Worm (Caenorhabditis elegans): ENCODE data around the gene bcat-1.

The bcat-1 gene

DNA sequence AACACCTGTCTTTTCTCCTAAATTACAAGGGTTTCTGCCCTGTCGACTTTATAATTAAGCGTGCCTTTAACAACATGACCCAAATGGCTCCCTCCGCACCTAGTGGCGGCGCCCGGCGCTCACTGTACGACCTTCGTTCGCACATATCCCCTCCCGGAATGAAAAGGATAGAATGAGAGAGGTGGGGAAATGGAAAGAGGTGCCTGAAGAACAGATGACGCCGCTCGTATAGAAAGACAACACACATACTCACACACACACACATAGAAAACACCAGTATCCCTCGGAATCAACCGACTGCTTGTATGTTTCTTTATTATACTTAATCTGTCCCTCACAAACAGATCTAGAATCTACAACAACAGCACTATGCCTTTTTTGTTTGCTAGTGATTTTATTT lies 32.6 kb downstream of the bcat-1 start:
- no peak for TF ChIP-seq fkh-2 (tag; optimal IDR thresholded peaks at IDR 0.05)
- TF ChIP-seq lsy-12 (tag; optimal IDR thresholded peaks at IDR 0.05): no peak
- peak; percentile 1 for TF ChIP-seq hmg-11 (tag; optimal IDR thresholded peaks at IDR 0.05)
- TF ChIP-seq nhr-25 (tag; optimal IDR thresholded peaks at IDR 0.05): no peak
- TF ChIP-seq nhr-28 (tag; optimal IDR thresholded peaks at IDR 0.05): no peak
- peak; percentile 35 for TF ChIP-seq nhr-23 (tag; optimal IDR thresholded peaks at IDR 0.05)
- TF ChIP-seq nfya-1 (tag; optimal IDR thresholded peaks at IDR 0.05; ENCODE audit: insufficient read depth): no peak
- TF ChIP-seq elt-3 (tag; optimal IDR thresholded peaks at IDR 0.05): no peak
- TF ChIP-seq tbx-2 (tag; optimal IDR thresholded peaks at IDR 0.05): no peak
- no peak for TF ChIP-seq unc-62 (GFP tag; optimal IDR thresholded peaks at IDR 0.05)
- TF ChIP-seq ama-1 (optimal IDR thresholded peaks at IDR 0.05): no peak
- TF ChIP-seq lin-15B (tag; optimal IDR thresholded peaks at IDR 0.05): no peak

DNA sequence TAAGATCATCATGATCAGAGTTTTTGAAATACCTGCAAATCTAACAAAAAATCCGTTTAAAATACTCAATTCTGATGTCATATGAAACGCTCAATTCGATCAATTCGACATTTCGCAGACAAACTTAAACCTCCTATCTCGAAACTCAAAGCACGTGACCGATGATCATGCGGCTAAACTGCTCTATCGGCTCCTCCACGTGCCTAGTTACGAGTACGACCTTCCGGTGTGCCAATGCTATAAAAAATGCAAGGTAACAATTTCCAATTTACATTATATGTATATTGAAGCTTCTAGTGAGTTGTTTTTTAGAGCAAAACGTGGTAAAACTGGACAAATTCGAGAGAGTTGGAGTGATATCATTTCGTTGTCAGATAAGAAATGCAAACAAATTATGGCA lies 34.0 kb downstream of the bcat-1 start:
- TF ChIP-seq elt-2 (tag; optimal IDR thresholded peaks at IDR 0.05) (peak; percentile 68), nhr-12 (tag; optimal IDR thresholded peaks at IDR 0.05) (no peak), jun-1 (tag; optimal IDR thresholded peaks at IDR 0.05) (peak; percentile 31), nhr-28 (tag; optimal IDR thresholded peaks at IDR 0.05) (no peak)

DNA sequence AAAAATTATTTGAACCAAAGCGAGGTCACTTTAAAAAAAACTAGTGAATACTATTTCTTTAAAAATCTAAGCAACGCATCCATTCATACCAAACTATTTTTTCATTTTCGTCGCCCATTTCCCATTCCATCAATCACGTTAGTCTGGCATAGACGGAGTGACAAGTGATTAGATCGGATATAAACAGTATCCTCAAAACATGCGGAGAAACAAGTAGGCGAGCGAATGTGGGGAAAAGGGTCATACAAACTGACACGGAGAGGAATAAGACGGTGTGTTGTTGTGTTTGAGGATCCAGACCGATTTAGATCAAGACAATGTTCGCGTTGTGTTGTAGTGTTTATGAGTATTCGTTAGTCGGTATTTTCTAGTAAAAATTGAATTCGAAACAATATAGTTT lies 35.2 kb downstream of the bcat-1 start:
- TF ChIP-seq tbx-2 (tag; optimal IDR thresholded peaks at IDR 0.05) (no peak), nhr-23 (tag; optimal IDR thresholded peaks at IDR 0.05) (peak; percentile 69), ztf-11 (tag; optimal IDR thresholded peaks at IDR 0.05) (no peak), eor-1 (tag; optimal IDR thresholded peaks at IDR 0.05) (no peak), elt-3 (tag; optimal IDR thresholded peaks at IDR 0.05) (no peak), nhr-76 (tag; optimal IDR thresholded peaks at IDR 0.05) (no peak), elt-2 (tag; optimal IDR thresholded peaks at IDR 0.05) (no peak), ama-1 (optimal IDR thresholded peaks at IDR 0.05) (peak; percentile 50), nhr-12 (tag; optimal IDR thresholded peaks at IDR 0.05) (no peak), ceh-9 (tag; optimal IDR thresholded peaks at IDR 0.05) (no peak), egl-5 (tag; optimal IDR thresholded peaks at IDR 0.05) (peak; percentile 41)

DNA sequence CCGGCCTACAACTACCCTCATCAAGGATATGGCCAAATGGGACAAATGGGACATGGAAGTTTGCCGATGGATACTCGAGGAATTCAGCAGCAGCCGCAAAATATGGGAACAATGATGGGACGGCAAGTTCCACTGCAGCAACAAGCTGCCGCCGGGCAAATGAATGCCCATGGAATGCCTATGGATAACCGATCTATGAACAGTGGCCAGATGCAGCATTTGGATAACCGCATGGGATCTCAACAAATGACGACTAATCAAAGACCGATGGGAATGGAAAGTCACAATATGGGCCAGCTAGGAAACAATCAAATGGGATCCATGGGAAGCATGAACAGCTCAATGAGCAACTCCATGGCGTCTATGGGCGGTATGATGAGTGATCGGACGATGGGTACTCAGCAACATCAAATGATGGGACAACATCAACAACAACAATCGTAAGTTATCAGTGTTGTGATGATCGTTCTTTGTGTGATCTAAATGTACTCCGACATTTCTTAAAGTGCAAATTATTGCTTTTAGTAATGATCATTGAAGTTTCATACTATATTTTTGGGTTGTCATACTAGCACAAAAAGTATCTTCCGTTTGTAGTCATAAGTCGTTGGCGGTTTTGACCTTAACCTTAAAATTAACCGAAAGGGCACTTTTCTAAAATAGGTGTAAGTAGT lies 36.3 kb downstream of the bcat-1 start:
- TF ChIP-seq ama-1 (optimal IDR thresholded peaks at IDR 0.05) (peak; percentile 61), nhr-43 (tag; optimal IDR thresholded peaks at IDR 0.05; ENCODE audit: poor library complexity, severe bottlenecking) (peak; percentile 47), zag-1 (tag; optimal IDR thresholded peaks at IDR 0.05) (no peak), mml-1 (tag; optimal IDR thresholded peaks at IDR 0.05) (no peak), pqm-1 (tag; optimal IDR thresholded peaks at IDR 0.05) (peak; percentile 67)

DNA sequence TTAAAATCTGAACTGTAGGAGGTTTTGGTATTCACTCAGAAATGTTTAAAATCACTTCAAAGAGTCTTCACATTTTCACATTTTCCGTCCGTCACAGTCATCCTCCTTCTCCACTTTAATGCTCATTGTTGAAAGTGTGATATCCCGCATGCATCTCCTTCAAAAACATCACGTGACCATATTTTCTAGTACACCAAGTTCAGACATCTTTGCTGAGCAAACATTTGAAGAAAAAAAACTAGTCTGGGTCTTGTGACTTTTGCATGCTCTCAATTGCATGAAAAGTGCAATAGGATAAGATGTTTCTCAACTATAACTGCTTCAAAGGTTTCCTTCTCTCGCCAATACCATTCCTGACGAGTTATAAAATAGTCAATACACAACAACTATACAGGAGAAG lies 36.9 kb downstream of the bcat-1 start:
- TF ChIP-seq nhr-28 (tag; optimal IDR thresholded peaks at IDR 0.05) (no peak), nfya-1 (tag; optimal IDR thresholded peaks at IDR 0.05; ENCODE audit: insufficient read depth) (peak; percentile 6)

DNA sequence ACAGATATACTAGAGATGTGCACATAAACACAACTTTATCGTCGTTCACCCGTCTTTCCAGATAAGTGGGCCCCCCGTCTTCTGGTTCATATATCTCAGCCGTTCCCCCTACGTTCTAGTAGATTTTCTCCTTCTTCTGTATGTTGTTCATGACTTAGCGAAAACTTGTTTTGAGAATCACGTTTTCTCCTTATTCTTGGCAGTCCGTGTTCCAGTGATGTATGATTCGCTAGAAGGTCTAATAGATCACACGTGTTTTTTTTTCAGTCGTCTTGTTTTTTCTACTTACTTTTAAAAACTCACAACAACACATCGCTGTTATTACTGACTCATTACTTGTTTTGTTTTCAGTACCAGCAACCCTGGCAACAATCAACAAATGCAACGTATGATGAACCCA lies 37.8 kb downstream of the bcat-1 start:
- no peak for TF ChIP-seq daf-12 (tag; optimal IDR thresholded peaks at IDR 0.05)
- no peak for TF ChIP-seq unc-39 (tag; optimal IDR thresholded peaks at IDR 0.05)
- TF ChIP-seq nhr-23 (tag; optimal IDR thresholded peaks at IDR 0.05): peak; percentile 6
- TF ChIP-seq pha-4 (tag; optimal IDR thresholded peaks at IDR 0.05): no peak
- no peak for TF ChIP-seq skn-1 (tag; optimal IDR thresholded peaks at IDR 0.05)

DNA sequence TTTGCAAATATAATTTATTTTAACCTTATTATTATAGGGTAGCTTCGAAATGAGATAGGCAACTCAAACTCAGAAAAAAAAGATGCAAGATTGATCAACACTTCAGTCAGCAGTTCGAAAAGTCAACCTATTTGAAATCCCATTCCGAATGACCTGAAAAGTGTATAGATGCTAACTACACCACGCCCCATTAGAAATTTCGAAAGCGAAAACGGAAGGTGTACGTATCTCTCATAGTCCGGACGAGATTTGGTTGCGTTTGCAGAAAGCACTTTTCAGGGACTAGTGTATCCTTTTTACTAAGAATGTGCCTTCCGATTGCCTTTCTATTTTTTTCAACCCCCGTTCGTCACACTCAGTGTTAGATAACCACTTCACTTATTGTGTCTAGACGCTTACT lies 38.4 kb downstream of the bcat-1 start:
- TF ChIP-seq egl-5 (tag; optimal IDR thresholded peaks at IDR 0.05) (peak; percentile 65), elt-2 (tag; optimal IDR thresholded peaks at IDR 0.05) (no peak)
